Fruit fly (Drosophila melanogaster) whole organism, embryonic: ENCODE results near the gene CG6040.

Experiments used
- Ada2b ChIP-seq: fragments of 200-800 bp; sonication (Bioruptor generic); IDR thresholded peaks from 2 replicates; pipeline ENCODE4 v1.3.6; 2022; ENCODE audit warnings: missing biosample characterization, missing genetic modification characterization
- CG10979 ChIP-seq: fragments of 200-800 bp; sonication (Bioruptor generic); optimal IDR thresholded peaks from 2 replicates; lab custom pipeline; 2018; ENCODE audit warnings: missing biosample characterization, mild to moderate bottlenecking, missing genetic modification characterization, moderate library complexity
- CG11504 ChIP-seq: fragments of 200-800 bp; sonication (Bioruptor generic); optimal IDR thresholded peaks from 3 replicates; lab custom pipeline; 2019; ENCODE audit warnings: missing biosample characterization, mild to moderate bottlenecking, missing genetic modification characterization, moderate library complexity
- CG12236 ChIP-seq: fragments of 200-800 bp; sonication (Bioruptor generic); optimal IDR thresholded peaks from 2 replicates; lab custom pipeline; 2016; ENCODE audit warnings: missing biosample characterization, missing genetic modification characterization
- CG1233 ChIP-seq: fragments of 200-800 bp; sonication (Bioruptor generic); optimal IDR thresholded peaks from 4 replicates; lab custom pipeline; 2018; ENCODE audit warnings: missing biosample characterization, mild to moderate bottlenecking, missing genetic modification characterization
- CG13424 ChIP-seq: fragments of 200-800 bp; sonication (Bioruptor generic); optimal IDR thresholded peaks from 2 replicates; lab custom pipeline; 2019; ENCODE audit warnings: missing biosample characterization, mild to moderate bottlenecking, missing genetic modification characterization, moderate library complexity
- CG13624 ChIP-seq: fragments of 200-800 bp; sonication (Bioruptor generic); optimal IDR thresholded peaks from 2 replicates; lab custom pipeline; 2016; ENCODE audit warnings: missing biosample characterization, missing genetic modification characterization
- CG14441 ChIP-seq: fragments of 200-800 bp; sonication (Bioruptor generic); IDR thresholded peaks from 2 replicates; pipeline ENCODE4 v1.3.6; 2022; ENCODE audit warnings: missing biosample characterization, missing genetic modification characterization
- CG14667 ChIP-seq: fragments of 200-800 bp; sonication (Bioruptor generic); IDR thresholded peaks from 2 replicates; pipeline ENCODE4 v1.3.6; 2022; ENCODE audit warnings: missing biosample characterization, missing genetic modification characterization
- CG15269 ChIP-seq: fragments of 200-800 bp; sonication (Bioruptor generic); optimal IDR thresholded peaks from 2 replicates; lab custom pipeline; 2018; ENCODE audit warnings: missing biosample characterization, mild to moderate bottlenecking, missing genetic modification characterization, moderate library complexity
- CG17912 ChIP-seq: fragments of 200-800 bp; sonication (Bioruptor generic); optimal IDR thresholded peaks from 2 replicates; lab custom pipeline; 2018; ENCODE audit warnings: missing biosample characterization, mild to moderate bottlenecking, missing genetic modification characterization
- CG1792 ChIP-seq: fragments of 200-800 bp; sonication (Bioruptor generic); optimal IDR thresholded peaks from 2 replicates; lab custom pipeline; 2016; ENCODE audit warnings: missing biosample characterization, missing genetic modification characterization
- CG2120 ChIP-seq: fragments of 200-800 bp; sonication (Bioruptor generic); optimal IDR thresholded peaks from 3 replicates; lab custom pipeline; 2016; ENCODE audit warnings: missing biosample characterization, missing genetic modification characterization
- CG32532 ChIP-seq: fragments of 200-800 bp; sonication (Bioruptor generic); IDR thresholded peaks from 2 replicates; pipeline ENCODE4 v1.3.6; 2022; ENCODE audit warnings: missing biosample characterization, missing genetic modification characterization
- CG32772 ChIP-seq: fragments of 200-800 bp; sonication (Bioruptor generic); IDR thresholded peaks from 2 replicates; pipeline ENCODE4 v1.3.6; 2022; ENCODE audit warnings: missing biosample characterization, missing genetic modification characterization
- CG3847 ChIP-seq: fragments of 200-800 bp; sonication (Bioruptor generic); IDR thresholded peaks from 2 replicates; pipeline ENCODE4 v1.3.6; 2022; ENCODE audit warnings: missing biosample characterization, missing genetic modification characterization
- CG4424 ChIP-seq: fragments of 200-800 bp; sonication (Bioruptor generic); optimal IDR thresholded peaks from 3 replicates; lab custom pipeline; 2016; ENCODE audit warnings: missing biosample characterization, missing genetic modification characterization
- CG4730 ChIP-seq: fragments of 200-800 bp; sonication (Bioruptor generic); IDR thresholded peaks from 2 replicates; pipeline ENCODE4 v1.3.6; 2022; ENCODE audit warnings: missing biosample characterization, missing genetic modification characterization
- CG6689 ChIP-seq: fragments of 200-800 bp; sonication (Bioruptor generic); IDR thresholded peaks from 2 replicates; pipeline ENCODE4 v1.3.6; 2022; ENCODE audit warnings: missing biosample characterization, missing genetic modification characterization
- CG8388 ChIP-seq: fragments of 200-800 bp; sonication (Bioruptor generic); optimal IDR thresholded peaks from 2 replicates; lab custom pipeline; 2019; ENCODE audit warnings: missing biosample characterization, mild to moderate bottlenecking, missing genetic modification characterization, moderate library complexity
- CoRest ChIP-seq: fragments of 200-800 bp; sonication (Bioruptor generic); optimal IDR thresholded peaks from 3 replicates; lab custom pipeline; 2018; ENCODE audit warnings: missing biosample characterization, mild to moderate bottlenecking, missing genetic modification characterization, moderate library complexity
- H2.0 ChIP-seq: fragments of 200-800 bp; sonication (Bioruptor generic); IDR thresholded peaks from 2 replicates; pipeline ENCODE4 v1.3.6; 2022; ENCODE audit warnings: missing biosample characterization, missing genetic modification characterization
- Med ChIP-seq: fragments of 200-800 bp; sonication (Bioruptor generic); peaks from one replicate; lab custom pipeline; 2016; ENCODE audit warnings: missing biosample characterization, missing genetic modification characterization, mild to moderate bottlenecking, inconsistent platforms, moderate library complexity
- Ptx1 ChIP-seq: fragments of 200-800 bp; sonication (Bioruptor generic); IDR thresholded peaks from 2 replicates; pipeline ENCODE4 v1.3.6; 2022; ENCODE audit warnings: missing biosample characterization, missing genetic modification characterization
- Xrp1 ChIP-seq: fragments of 200-800 bp; sonication (Bioruptor generic); IDR thresholded peaks from 2 replicates; pipeline ENCODE4 v1.3.6; 2022; ENCODE audit warnings: missing biosample characterization, missing genetic modification characterization
- bsh ChIP-seq, 2 experiments: fragments of 200-800 bp; sonication (Bioruptor generic); optimal IDR thresholded peaks; 2 replicates each; lab custom pipeline; 2017 to 2018; ENCODE audit warnings: mild to moderate bottlenecking in 2 of 2, missing biosample characterization in 2 of 2, missing genetic modification characterization in 2 of 2, moderate library complexity in 1 of 2
- ci ChIP-seq: fragments of 200-800 bp; sonication (Bioruptor generic); IDR thresholded peaks from 3 replicates; pipeline ENCODE4 v1.3.6; 2022; ENCODE audit warnings: missing biosample characterization, missing genetic modification characterization
- dimm ChIP-seq: fragments of 200-800 bp; sonication (Bioruptor generic); IDR thresholded peaks from 2 replicates; pipeline ENCODE4 v1.3.6; 2022; ENCODE audit warnings: missing biosample characterization, missing genetic modification characterization
- dmrt99B ChIP-seq: fragments of 200-800 bp; sonication (Bioruptor generic); optimal IDR thresholded peaks from 2 replicates; lab custom pipeline; 2018; ENCODE audit warnings: missing biosample characterization, mild to moderate bottlenecking, missing genetic modification characterization, moderate library complexity
- dpn ChIP-seq, 2 experiments: fragments of 200-800 bp; sonication (Bioruptor generic); optimal IDR thresholded peaks; 3 replicates each; lab custom pipeline; 2016; ENCODE audit warnings: missing biosample characterization in 2 of 2, missing genetic modification characterization in 2 of 2
- dysf ChIP-seq: fragments of 200-800 bp; sonication (Bioruptor generic); IDR thresholded peaks from 3 replicates; pipeline ENCODE4 v1.3.6; 2022; ENCODE audit warnings: missing biosample characterization, missing genetic modification characterization
- fd102C ChIP-seq: fragments of 200-800 bp; sonication (Bioruptor generic); optimal IDR thresholded peaks from 2 replicates; lab custom pipeline; 2018; ENCODE audit warnings: missing biosample characterization, mild to moderate bottlenecking, missing genetic modification characterization, moderate library complexity
- gem ChIP-seq: fragments of 200-800 bp; sonication (Bioruptor generic); optimal IDR thresholded peaks from 2 replicates; lab custom pipeline; 2019; ENCODE audit warnings: missing biosample characterization, mild to moderate bottlenecking, missing genetic modification characterization, moderate library complexity
- grau ChIP-seq: fragments of 200-800 bp; optimal IDR thresholded peaks from 3 replicates; lab custom pipeline; 2019; ENCODE audit warnings: missing biosample characterization, mild to moderate bottlenecking, missing genetic modification characterization, moderate library complexity
- gt ChIP-seq: fragments of 200-800 bp; sonication (Bioruptor generic); IDR thresholded peaks from 2 replicates; pipeline ENCODE4 v1.3.6; 2022; ENCODE audit warnings: missing biosample characterization, missing genetic modification characterization
- hkb ChIP-seq, 2 experiments: fragments of 200-800 bp in 1 of 2; fragments of >200 bp in 1 of 2; sonication (Bioruptor generic) in 1 of 2; IDR thresholded peaks in 1 of 2; optimal IDR thresholded peaks in 1 of 2; 2 replicates each; pipeline versions ENCODE4 v1.3.6 to Lab custom; 2017 to 2022; ENCODE audit warnings: missing biosample characterization in 1 of 2, missing genetic modification characterization in 1 of 2
- jing ChIP-seq: fragments of 200-800 bp; sonication (Bioruptor generic); optimal IDR thresholded peaks from 2 replicates; lab custom pipeline; 2018; ENCODE audit warnings: missing biosample characterization, mild to moderate bottlenecking, missing genetic modification characterization
- lilli ChIP-seq: fragments of 200-800 bp; sonication (Bioruptor generic); optimal IDR thresholded peaks from 3 replicates; lab custom pipeline; 2016; ENCODE audit warnings: missing biosample characterization, missing genetic modification characterization
- nmo ChIP-seq: fragments of 200-800 bp; sonication (Bioruptor generic); optimal IDR thresholded peaks from 2 replicates; lab custom pipeline; 2018; ENCODE audit warnings: missing biosample characterization, mild to moderate bottlenecking, missing genetic modification characterization, moderate library complexity
- pan ChIP-seq, 4 experiments: fragments of >200 bp in 3 of 4; fragments of 200-800 bp in 1 of 4; sonication (Bioruptor generic) in 1 of 4; optimal IDR thresholded peaks in 3 of 4; IDR thresholded peaks in 1 of 4; 2 replicates each; pipeline versions ENCODE4 v1.3.6 to Lab custom; 2017 to 2022; ENCODE audit warnings: missing biosample characterization in 2 of 4, missing genetic modification characterization in 2 of 4, mixed read lengths in 1 of 4
- pita ChIP-seq: fragments of 200-800 bp; sonication (Bioruptor generic); optimal IDR thresholded peaks from 2 replicates; lab custom pipeline; 2017; ENCODE audit warnings: missing biosample characterization, mild to moderate bottlenecking, missing genetic modification characterization
- prd ChIP-seq, 3 experiments: fragments of >200 bp in 2 of 3; fragments of 200-800 bp in 1 of 3; sonication (Bioruptor generic) in 1 of 3; optimal IDR thresholded peaks in 2 of 3; IDR thresholded peaks in 1 of 3; 2 replicates in 2 of 3; 3 replicates in 1 of 3; pipeline versions ENCODE4 v1.3.6 to Lab custom; 2017 to 2022; ENCODE audit warnings: missing biosample characterization in 1 of 3, missing genetic modification characterization in 1 of 3
- row ChIP-seq: fragments of 200-800 bp; sonication (Bioruptor generic); IDR thresholded peaks from 3 replicates; pipeline ENCODE4 v1.3.6; 2022; ENCODE audit warnings: missing biosample characterization, missing genetic modification characterization
- slbo ChIP-seq: fragments of 200-800 bp; sonication (Bioruptor generic); IDR thresholded peaks from 2 replicates; pipeline ENCODE4 v1.3.6; 2022; ENCODE audit warnings: missing biosample characterization, missing genetic modification characterization
- sob ChIP-seq: fragments of 200-800 bp; sonication (Bioruptor generic); IDR thresholded peaks from 2 replicates; pipeline ENCODE4 v1.3.6; 2022; ENCODE audit warnings: missing biosample characterization, missing genetic modification characterization
- tx ChIP-seq: fragments of 200-800 bp; sonication (Bioruptor generic); optimal IDR thresholded peaks from 2 replicates; lab custom pipeline; 2016; ENCODE audit warnings: missing biosample characterization, missing genetic modification characterization
- unpg ChIP-seq: fragments of 200-800 bp; sonication (Bioruptor generic); optimal IDR thresholded peaks from 3 replicates; lab custom pipeline; 2018; ENCODE audit warnings: missing biosample characterization, mild to moderate bottlenecking, missing genetic modification characterization, moderate library complexity
- zfh1 ChIP-seq: fragments of 200-800 bp; sonication (Bioruptor generic); IDR thresholded peaks from 3 replicates; pipeline ENCODE4 v1.3.6; 2022; ENCODE audit warnings: missing biosample characterization, missing genetic modification characterization

CG6040 gene

dm6 chr3R:19157997-19158396 lies 61.2 kb downstream of the CG6040 start:
- TF ChIP-seq bsh (GFP tag; optimal IDR thresholded peaks at IDR 0.05; lab: Kevin White, UChicago): peak in 1 of 2 experiments; percentile 13
- TF ChIP-seq CG2120 (GFP tag; lab: Kevin White, UChicago): peak; percentile 22
- peak; percentile 13 for TF ChIP-seq CG8388 (GFP tag; lab: Kevin White, UChicago)
- TF ChIP-seq CG1792: no peak
- TF ChIP-seq CG6689 (GFP tag; lab: Robert Waterston, UW): peak; percentile 45; the same call in 1 of the 2 replicates
- no peak for TF ChIP-seq jing (GFP tag; lab: Kevin White, UChicago)
- TF ChIP-seq Xrp1 (GFP tag; lab: Robert Waterston, UW): peak; percentile 23; the same call in 1 of the 2 replicates
- peak; percentile 28; the same call in 1 of the 2 replicates for TF ChIP-seq Ptx1
- TF ChIP-seq CG13624 (GFP tag; lab: Kevin White, UChicago): peak; percentile 5
- no peak for TF ChIP-seq pita (GFP tag; lab: Kevin White, UChicago)
- TF ChIP-seq pan (optimal IDR thresholded peaks at IDR 0.05; lab: Kevin White, UChicago): no peak
- TF ChIP-seq pan (GFP tag; optimal IDR thresholded peaks at IDR 0.05 in 1 of 2, IDR thresholded peaks at IDR 0.05 in 1 of 2): peak in 1 of 2 experiments; percentile 29
- peak; percentile 55; the same call in 1 of the 2 replicates for TF ChIP-seq slbo (GFP tag; lab: Robert Waterston, UW)
- no peak for TF ChIP-seq dpn (GFP tag; optimal IDR thresholded peaks at IDR 0.05; lab: Kevin White, UChicago)
- peak; percentile 19 for TF ChIP-seq lilli
- TF ChIP-seq Ada2b: 0 out of 2 replicates have a peak, but pooled peaks have one; percentile 24
- TF ChIP-seq dysf (GFP tag; lab: Robert Waterston, UW): peak; percentile 22; the same call in 1 of the 3 replicates
- TF ChIP-seq CG14441 (GFP tag; lab: Robert Waterston, UW): peak; percentile 51; the same call in 1 of the 2 replicates
- TF ChIP-seq nmo (GFP tag; lab: Kevin White, UChicago): peak; percentile 7
- peak; percentile 70 for TF ChIP-seq row (GFP tag; lab: Robert Waterston, UW)
- TF ChIP-seq CG32532 (GFP tag; lab: Robert Waterston, UW): peak; percentile 38; the same call in 1 of the 2 replicates
- TF ChIP-seq dmrt99B: peak; percentile 21
- TF ChIP-seq CG12236 (GFP tag; lab: Kevin White, UChicago): no peak
- TF ChIP-seq grau (tag; lab: Kevin White, UChicago): peak; percentile 22
- TF ChIP-seq zfh1 (GFP tag; lab: Robert Waterston, UW): 0 out of 3 replicates have a peak, but pooled peaks have one; percentile 12
- TF ChIP-seq CG10979 (tag; lab: Kevin White, UChicago): peak; percentile 6
- peak; percentile 34 for TF ChIP-seq gem (tag; lab: Kevin White, UChicago)
- TF ChIP-seq CG32772 (GFP tag; lab: Robert Waterston, UW): peak; percentile 35; the same call in 1 of the 2 replicates
- TF ChIP-seq CG14667 (GFP tag; lab: Robert Waterston, UW): peak; percentile 32; the same call in 1 of the 2 replicates
- TF ChIP-seq H2.0 (GFP tag; lab: Robert Waterston, UW): 0 out of 2 replicates have a peak, but pooled peaks have one; percentile 8
- no peak for TF ChIP-seq CG17912 (GFP tag; lab: Kevin White, UChicago)
- TF ChIP-seq sob (GFP tag; lab: Robert Waterston, UW): no peak
- TF ChIP-seq prd (optimal IDR thresholded peaks at IDR 0.05; lab: Kevin White, UChicago): no peak
- TF ChIP-seq prd (GFP tag; IDR thresholded peaks at IDR 0.05; lab: Robert Waterston, UW): peak; percentile 49; the same call in 2 of the 3 replicates
- no peak for TF ChIP-seq CG4424 (GFP tag; lab: Kevin White, UChicago)
- TF ChIP-seq CG4730 (GFP tag; lab: Robert Waterston, UW): peak; percentile 24; the same call in 1 of the 2 replicates
- TF ChIP-seq CoRest (tag; lab: Kevin White, UChicago): peak; percentile 17
- no peak for TF ChIP-seq tx (GFP tag; lab: Kevin White, UChicago)
- no peak for TF ChIP-seq hkb (optimal IDR thresholded peaks at IDR 0.05; lab: Kevin White, UChicago)
- TF ChIP-seq hkb (GFP tag; IDR thresholded peaks at IDR 0.05; lab: Robert Waterston, UW): peak; percentile 19; the same call in 1 of the 2 replicates
- peak; percentile 9 for TF ChIP-seq CG1233 (GFP tag; lab: Kevin White, UChicago)
- TF ChIP-seq unpg (GFP tag; lab: Kevin White, UChicago): peak; percentile 3
- TF ChIP-seq gt (GFP tag; lab: Robert Waterston, UW): no peak
- TF ChIP-seq dimm (GFP tag; lab: Robert Waterston, UW): no peak
- TF ChIP-seq CG15269 (tag; lab: Kevin White, UChicago): peak; percentile 17
- TF ChIP-seq CG3847: 0 out of 2 replicates have a peak, but pooled peaks have one; percentile 9
- TF ChIP-seq CG13424 (tag; lab: Kevin White, UChicago): peak; percentile 17
- TF ChIP-seq ci: peak; percentile 49; the same call in 1 of the 3 replicates
- TF ChIP-seq fd102C (GFP tag; lab: Kevin White, UChicago): no peak
- peak; percentile 80 for TF ChIP-seq Med
- peak; percentile 24 for TF ChIP-seq CG11504 (tag; lab: Kevin White, UChicago)
